Fruit fly (Drosophila melanogaster): ENCODE measurements around the gene 140up.

The 140up gene

dm6 chr3R:14108158-14108921 is 17.0 kb downstream of the 140up start, which contains the start of gene CG12402 (continued):
- peak; percentile 90 for TF ChIP-seq CG12391 (tag; optimal IDR thresholded peaks at IDR 0.05)
- peak; percentile 65 for TF ChIP-seq slp2 (GFP tag; optimal IDR thresholded peaks at IDR 0.05)
- TF ChIP-seq CG1832 (GFP tag; optimal IDR thresholded peaks at IDR 0.05): no peak
- TF ChIP-seq Opbp (GFP tag; IDR thresholded peaks at IDR 0.05; ENCODE audit: partially characterized antibody): 0 out of 3 replicates have a peak, but pooled peaks have one; percentile 43
- TF ChIP-seq Adf1 (GFP tag; IDR thresholded peaks at IDR 0.05): peak; percentile 27
- TF ChIP-seq CG12942 (GFP tag; optimal IDR thresholded peaks at IDR 0.05): peak; percentile 55
- peak; percentile 82 for TF ChIP-seq ind (GFP tag; optimal IDR thresholded peaks at IDR 0.05)
- no peak for TF ChIP-seq ham (GFP tag; IDR thresholded peaks at IDR 0.05)
- TF ChIP-seq Dad (GFP tag; optimal IDR thresholded peaks at IDR 0.05): peak; percentile 32
- TF ChIP-seq CG7963 (GFP tag; IDR thresholded peaks at IDR 0.05; ENCODE audit: partially characterized antibody): no peak
- peak; percentile 87 for TF ChIP-seq Fer1 (GFP tag; optimal IDR thresholded peaks at IDR 0.05)
- TF ChIP-seq Dp (GFP tag; optimal IDR thresholded peaks at IDR 0.05): peak; percentile 12
- TF ChIP-seq CG3847 (GFP tag; IDR thresholded peaks at IDR 0.05): peak; percentile 61; the same call in 1 of the 2 replicates
- peak; percentile 84 for TF ChIP-seq CG6254 (GFP tag; optimal IDR thresholded peaks at IDR 0.05)
- peak; percentile 88 for TF ChIP-seq CG18599 (GFP tag; optimal IDR thresholded peaks at IDR 0.05)
- peak; percentile 73 for TF ChIP-seq CG1024 (GFP tag; IDR thresholded peaks at IDR 0.05)
- TF ChIP-seq Dref (GFP tag; IDR thresholded peaks at IDR 0.05): no peak
- TF ChIP-seq vvl (GFP tag; IDR thresholded peaks at IDR 0.05): peak; percentile 95
- peak; percentile 77 for TF ChIP-seq so (GFP tag; IDR thresholded peaks at IDR 0.05)
- TF ChIP-seq pum (GFP tag; optimal IDR thresholded peaks at IDR 0.05): peak; percentile 53
- TF ChIP-seq usp (GFP tag; optimal IDR thresholded peaks at IDR 0.05): no peak
- TF ChIP-seq sr (GFP tag; IDR thresholded peaks at IDR 0.05): peak; percentile 72
- TF ChIP-seq Kr (GFP tag; optimal IDR thresholded peaks at IDR 0.05): peak; percentile 60
- TF ChIP-seq sob (GFP tag; IDR thresholded peaks at IDR 0.05): peak; percentile 79; the same call in 1 of the 2 replicates
- TF ChIP-seq Stat92E (GFP tag; optimal IDR thresholded peaks at IDR 0.05): peak in 1 of 3 experiments; percentile 89
- TF ChIP-seq CG6689 (GFP tag; IDR thresholded peaks at IDR 0.05): peak; percentile 89
- no peak for TF ChIP-seq mld (GFP tag; IDR thresholded peaks at IDR 0.05; ENCODE audit: partially characterized antibody)
- TF ChIP-seq CG15479 (GFP tag; optimal IDR thresholded peaks at IDR 0.05): peak; percentile 30
- TF ChIP-seq Hey (tag; optimal IDR thresholded peaks at IDR 0.05): no peak
- no peak for TF ChIP-seq CG30020 (tag; optimal IDR thresholded peaks at IDR 0.05)
- TF ChIP-seq Sox102F (GFP tag; optimal IDR thresholded peaks at IDR 0.05): peak; percentile 90
- peak; percentile 87 for TF ChIP-seq chn (GFP tag; optimal IDR thresholded peaks at IDR 0.05)
- no peak for TF ChIP-seq CG2129 (GFP tag; IDR thresholded peaks at IDR 0.05; ENCODE audit: partially characterized antibody)
- TF ChIP-seq gsb-n (tag; optimal IDR thresholded peaks at IDR 0.05): peak; percentile 73
- TF ChIP-seq CG8281 (tag; optimal IDR thresholded peaks at IDR 0.05): peak; percentile 67
- peak; percentile 84 for TF ChIP-seq CG2199 (GFP tag; IDR thresholded peaks at IDR 0.05)
- peak; percentile 94 to 96 for TF ChIP-seq Trl (optimal IDR thresholded peaks at IDR 0.05)
- TF ChIP-seq Trl (GFP tag; optimal IDR thresholded peaks at IDR 0.05): peak; percentile 87
- no peak for TF ChIP-seq CG12236 (GFP tag; optimal IDR thresholded peaks at IDR 0.05)
- TF ChIP-seq da (GFP tag; optimal IDR thresholded peaks at IDR 0.05): peak; percentile 45
- peak; percentile 83 for TF ChIP-seq CG10979 (tag; optimal IDR thresholded peaks at IDR 0.05)
- TF ChIP-seq CG6791 (GFP tag; IDR thresholded peaks at IDR 0.05; ENCODE audit: partially characterized antibody): no peak; the same call in 2 of the 3 replicates
- TF ChIP-seq bab2 (GFP tag; optimal IDR thresholded peaks at IDR 0.05): peak; percentile 34
- peak; percentile 85; the same call in 1 of the 2 replicates for TF ChIP-seq rib (GFP tag; IDR thresholded peaks at IDR 0.05)
- no peak for TF ChIP-seq slou (GFP tag; optimal IDR thresholded peaks at IDR 0.05)
- TF ChIP-seq pan (optimal IDR thresholded peaks at IDR 0.05): no peak
- peak in 1 of 2 experiments; percentile 90 for TF ChIP-seq pan (GFP tag; optimal IDR thresholded peaks at IDR 0.05 in 1 of 2, IDR thresholded peaks at IDR 0.05 in 1 of 2)
- TF ChIP-seq CG31388 (GFP tag; optimal IDR thresholded peaks at IDR 0.05): peak; percentile 55
- no peak for TF ChIP-seq hb (GFP tag; IDR thresholded peaks at IDR 0.05; ENCODE audit: partially characterized antibody)

All from whole organism, embryonic.